Fruit fly (Drosophila melanogaster): ENCODE data around the gene CG17195.

Gene CG17195

DNA sequence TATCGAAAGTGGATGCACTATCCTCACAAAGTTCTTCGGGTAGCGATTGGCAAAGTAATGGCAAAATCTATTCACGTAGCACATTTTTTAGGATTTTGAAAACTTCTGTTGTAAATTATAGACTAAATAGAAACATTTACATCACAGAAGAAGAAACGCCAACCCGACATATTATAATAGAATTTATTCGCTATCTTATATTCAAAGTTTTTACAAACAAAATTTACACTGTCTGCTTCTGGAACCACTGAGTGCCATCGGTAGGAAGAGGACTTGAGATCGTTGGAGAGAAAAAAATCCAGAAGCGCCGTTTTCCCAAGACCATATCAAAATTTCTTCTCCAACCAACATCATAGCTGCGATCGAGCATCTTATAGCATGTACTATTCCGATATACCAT is at the start of gene CG17195:
CG17195 (minus strand) TSS at position 101 of the 400 bp plus-strand sequence.
- TF ChIP-seq Ets96B (tag; optimal IDR thresholded peaks at IDR 0.05) (no peak), Hr38 (GFP tag; optimal IDR thresholded peaks at IDR 0.05) (no peak), Hr4 (GFP tag; optimal IDR thresholded peaks at IDR 0.05) (no peak), CG16779 (tag; optimal IDR thresholded peaks at IDR 0.05) (no peak), CG4318 (GFP tag; optimal IDR thresholded peaks at IDR 0.05) (no peak), CG3919 (GFP tag; optimal IDR thresholded peaks at IDR 0.05) (no peak), fd59A (GFP tag; optimal IDR thresholded peaks at IDR 0.05) (no peak), Gug (GFP tag; IDR thresholded peaks at IDR 0.05) (no peak), salr (GFP tag; optimal IDR thresholded peaks at IDR 0.05) (no peak), CG7368 (GFP tag; optimal IDR thresholded peaks at IDR 0.05) (no peak), fd85E (GFP tag; optimal IDR thresholded peaks at IDR 0.05) (no peak), CG10669 (GFP tag; optimal IDR thresholded peaks at IDR 0.05) (no peak), svp (GFP tag) (no peak), CG8119 (GFP tag; IDR thresholded peaks at IDR 0.05) (no peak), CG8319 (GFP tag; optimal IDR thresholded peaks at IDR 0.05) (no peak), CG15336 (GFP tag; IDR thresholded peaks at IDR 0.05) (no peak), CG1621 (tag; optimal IDR thresholded peaks at IDR 0.05) (no peak), CG11762 (GFP tag; optimal IDR thresholded peaks at IDR 0.05; ENCODE audit: insufficient read depth) (no peak), CG32006 (GFP tag; optimal IDR thresholded peaks at IDR 0.05) (no peak), spab (GFP tag; optimal IDR thresholded peaks at IDR 0.05) (no peak)

DNA sequence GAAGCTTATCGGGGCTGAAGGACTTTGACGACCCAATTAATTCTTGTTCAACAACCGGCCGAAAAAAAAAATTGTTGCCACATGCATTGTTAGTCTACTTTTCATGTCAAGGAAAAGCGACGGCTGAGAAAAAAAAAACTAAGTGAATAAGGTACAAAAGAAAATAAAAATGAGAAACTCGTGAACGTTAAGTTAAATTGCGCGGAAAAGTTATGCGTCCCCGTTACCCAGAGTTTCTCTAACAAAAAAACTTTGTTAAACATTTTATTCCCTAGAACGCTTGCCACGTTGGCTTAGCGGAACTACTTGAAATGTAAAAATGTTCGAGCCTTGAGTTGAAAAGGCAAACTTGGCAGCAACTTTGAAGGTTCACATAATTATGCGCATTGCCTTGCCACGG is 38.2 kb upstream of the CG17195 start, which contains the start of gene CG14354:
CG14354 (plus strand) TSS at position 301 of the 400 bp plus-strand sequence.
- TF ChIP-seq CG8632 (GFP tag; optimal IDR thresholded peaks at IDR 0.05): no peak
- no peak for TF ChIP-seq Hr4 (GFP tag; optimal IDR thresholded peaks at IDR 0.05)
- TF ChIP-seq CG16779 (tag; optimal IDR thresholded peaks at IDR 0.05): no peak
- no peak for TF ChIP-seq CG6854 (GFP tag; optimal IDR thresholded peaks at IDR 0.05)
- TF ChIP-seq CG6163 (GFP tag; IDR thresholded peaks at IDR 0.05): no peak
- no peak for TF ChIP-seq Sox14 (GFP tag; optimal IDR thresholded peaks at IDR 0.05)
- no peak for TF ChIP-seq dac (GFP tag; optimal IDR thresholded peaks at IDR 0.05)
- TF ChIP-seq CG7368 (GFP tag; optimal IDR thresholded peaks at IDR 0.05): no peak

DNA sequence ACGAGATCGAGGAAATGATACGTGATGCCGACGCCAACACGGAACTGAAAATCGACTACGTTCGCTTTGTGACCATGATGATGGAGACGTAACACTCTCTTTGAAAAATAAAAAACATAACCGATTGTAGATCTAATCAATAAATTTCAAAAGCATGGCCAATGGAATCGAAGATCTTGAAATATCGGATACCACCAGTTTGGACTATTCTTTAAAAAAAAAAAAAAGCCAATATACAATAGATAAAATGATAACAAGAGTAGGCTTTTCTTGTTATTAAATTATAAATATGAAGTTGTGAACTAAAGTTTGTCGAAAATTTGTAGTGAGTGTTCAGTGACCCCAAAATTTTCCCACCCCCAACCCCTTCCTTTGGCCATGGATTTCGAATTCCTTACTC is 34.6 kb upstream of the CG17195 start, which contains the start of the genes Acam and CG17770:
Acam (plus strand) TSS at position 301 of the 400 bp plus-strand sequence.
CG17770 (plus strand) TSS at position 301 of the 400 bp plus-strand sequence.
- TF ChIP-seq acj6 (GFP tag; optimal IDR thresholded peaks at IDR 0.05): no peak
- TF ChIP-seq dsx (GFP tag; optimal IDR thresholded peaks at IDR 0.05; ENCODE audit: poor library complexity, severe bottlenecking): no peak
- no peak for TF ChIP-seq CG4318 (GFP tag; optimal IDR thresholded peaks at IDR 0.05)
- TF ChIP-seq esn (GFP tag; optimal IDR thresholded peaks at IDR 0.05): no peak
- no peak for TF ChIP-seq CG8319 (GFP tag; optimal IDR thresholded peaks at IDR 0.05)
- no peak for TF ChIP-seq CG3919 (GFP tag; optimal IDR thresholded peaks at IDR 0.05)
- TF ChIP-seq CG10669 (GFP tag; optimal IDR thresholded peaks at IDR 0.05): no peak
- TF ChIP-seq vri (GFP tag; optimal IDR thresholded peaks at IDR 0.05): no peak
- TF ChIP-seq dac (GFP tag; optimal IDR thresholded peaks at IDR 0.05): no peak
- TF ChIP-seq CG10631 (GFP tag; optimal IDR thresholded peaks at IDR 0.05): no peak
- TF ChIP-seq CG34406 (GFP tag; optimal IDR thresholded peaks at IDR 0.05): no peak
- no peak for TF ChIP-seq fd85E (GFP tag; optimal IDR thresholded peaks at IDR 0.05)

DNA sequence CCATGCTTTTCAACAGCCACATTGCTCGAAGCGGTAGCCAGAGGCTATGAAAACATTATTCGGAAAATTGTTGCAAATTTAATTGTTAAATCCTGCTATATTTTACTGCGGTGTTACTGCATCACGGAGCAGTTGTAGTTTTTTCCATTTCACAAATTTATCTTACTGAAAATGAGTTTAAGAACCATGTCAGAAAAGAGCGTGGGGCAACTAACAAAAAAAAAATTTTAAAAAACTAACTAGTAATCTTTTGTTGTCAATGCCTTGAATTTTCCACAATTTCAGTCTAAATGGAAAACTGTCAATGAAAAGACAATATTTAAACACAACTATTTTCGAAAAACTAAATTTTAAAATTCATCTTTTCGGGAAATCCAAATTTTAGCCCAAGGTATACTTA is 33.8 kb upstream of the CG17195 start, which contains the start of gene CG5024:
CG5024 (plus strand) TSS at position 301 of the 400 bp plus-strand sequence.
- TF ChIP-seq Hr4 (GFP tag; optimal IDR thresholded peaks at IDR 0.05) (no peak), CG6854 (GFP tag; optimal IDR thresholded peaks at IDR 0.05) (no peak), Hr39 (GFP tag; optimal IDR thresholded peaks at IDR 0.05) (no peak), CG9139 (GFP tag; optimal IDR thresholded peaks at IDR 0.05) (no peak), lz (GFP tag; optimal IDR thresholded peaks at IDR 0.05) (no peak), CG10631 (GFP tag; optimal IDR thresholded peaks at IDR 0.05) (no peak), CG1621 (tag; optimal IDR thresholded peaks at IDR 0.05) (no peak), Ets96B (tag; optimal IDR thresholded peaks at IDR 0.05) (no peak), Lpt (GFP tag; optimal IDR thresholded peaks at IDR 0.05) (no peak), vri (GFP tag; optimal IDR thresholded peaks at IDR 0.05) (no peak), Hr38 (GFP tag; optimal IDR thresholded peaks at IDR 0.05) (no peak), Met (GFP tag; optimal IDR thresholded peaks at IDR 0.05) (no peak), eg (GFP tag; IDR thresholded peaks at IDR 0.05) (no peak), dsx (GFP tag; optimal IDR thresholded peaks at IDR 0.05; ENCODE audit: poor library complexity, severe bottlenecking) (no peak)

Data from whole organism, prepupa.